Worm (Caenorhabditis elegans): Measurements from ENCODE around the gene M04C3.2.

M04C3.2 gene

DNA sequence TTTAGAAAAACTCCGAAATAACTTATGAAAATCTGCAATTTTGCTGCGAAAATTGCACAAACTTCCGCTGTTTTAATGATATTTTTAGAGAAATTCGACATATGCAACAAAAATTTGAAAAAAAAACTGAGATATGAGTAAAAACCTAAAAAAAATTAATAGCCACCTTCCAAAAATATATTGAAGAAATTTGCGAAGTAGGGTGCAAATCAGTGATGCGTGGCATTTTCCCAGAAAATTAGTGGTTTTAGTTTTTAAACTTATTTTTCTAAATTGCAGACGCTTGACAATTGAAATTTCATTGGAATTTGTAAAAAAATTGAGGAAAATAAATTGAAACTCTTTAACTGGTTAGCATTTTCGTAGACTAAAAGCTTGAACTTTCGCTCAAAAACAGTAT is 49.8 kb downstream of the M04C3.2 start, which contains the start of gene C25F9.13:
Gene C25F9.13, minus strand, starts transcription at position 101 of the 400 bp plus-strand sequence.
- TF ChIP-seq nhr-237 (tag; optimal IDR thresholded peaks at IDR 0.05): no peak
- TF ChIP-seq alr-1 (tag; optimal IDR thresholded peaks at IDR 0.05): no peak
- TF ChIP-seq nhr-6 (tag; optimal IDR thresholded peaks at IDR 0.05): no peak

DNA sequence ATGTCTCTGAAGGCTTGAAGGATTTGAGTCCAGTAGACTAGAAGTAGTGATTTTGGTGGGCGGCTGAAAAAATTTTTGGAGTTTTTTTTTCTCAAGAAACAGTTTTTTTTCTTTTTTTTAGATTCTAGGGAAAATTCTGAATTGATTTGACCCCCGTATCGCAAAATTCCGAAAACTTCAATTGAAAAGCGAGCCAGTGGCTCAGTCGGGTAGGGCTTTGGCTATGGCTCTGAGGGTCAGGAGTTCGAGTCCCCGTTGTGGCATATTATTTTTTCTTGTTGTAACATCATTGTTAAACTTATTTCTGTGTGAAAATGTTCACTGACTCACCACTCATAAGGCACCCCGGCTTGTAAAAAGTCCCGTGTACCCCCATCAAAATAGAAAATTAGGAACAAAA is 50.3 kb downstream of the M04C3.2 start:
- TF ChIP-seq ztf-4 (tag; optimal IDR thresholded peaks at IDR 0.05) (no peak), nhr-12 (tag; optimal IDR thresholded peaks at IDR 0.05) (no peak)

DNA sequence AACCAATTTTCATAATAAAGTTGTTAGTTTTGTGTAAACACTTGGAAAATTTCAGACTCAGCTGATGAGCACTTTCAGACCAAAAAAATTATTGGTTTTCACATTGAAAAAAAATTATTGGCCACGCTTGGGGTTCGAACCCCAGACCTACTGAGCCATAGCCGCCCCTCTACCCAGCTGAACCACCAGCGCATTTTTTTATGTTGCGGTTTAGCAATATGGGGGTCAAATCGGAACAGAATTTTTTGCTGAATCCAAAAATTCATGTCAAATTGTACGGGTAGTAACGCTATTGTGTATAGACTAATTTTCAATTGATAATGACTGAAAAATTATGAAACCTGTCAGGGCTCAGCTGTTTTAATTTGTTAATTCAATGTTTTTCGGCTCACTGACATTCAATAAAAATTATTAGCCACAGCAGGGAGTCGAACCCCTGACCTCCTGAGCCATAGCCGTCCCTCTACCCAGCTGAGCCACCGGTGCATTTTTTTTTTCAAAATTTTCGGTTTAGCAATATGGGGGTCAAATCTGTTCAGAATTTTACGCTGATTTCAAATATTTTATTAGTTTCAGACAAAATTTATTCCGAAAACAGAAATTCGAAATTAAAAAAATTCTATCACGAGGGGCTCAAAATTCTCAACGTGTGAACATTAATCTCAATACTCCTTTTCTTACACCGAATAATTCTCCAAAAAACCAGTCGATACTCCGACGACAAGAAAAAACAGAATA is 52.0 kb downstream of the M04C3.2 start:
- TF ChIP-seq ztf-4 (tag; optimal IDR thresholded peaks at IDR 0.05): no peak
- TF ChIP-seq snpc-4 (tag; optimal IDR thresholded peaks at IDR 0.05): no peak
- no peak for TF ChIP-seq egl-27 (tag; optimal IDR thresholded peaks at IDR 0.05)
- TF ChIP-seq nhr-23 (tag; optimal IDR thresholded peaks at IDR 0.05): no peak
- TF ChIP-seq fos-1 (tag; optimal IDR thresholded peaks at IDR 0.05): no peak
- TF ChIP-seq ama-1 (optimal IDR thresholded peaks at IDR 0.05): no peak
- no peak for TF ChIP-seq mab-5 (tag; optimal IDR thresholded peaks at IDR 0.05)
- TF ChIP-seq nhr-237 (tag; optimal IDR thresholded peaks at IDR 0.05): no peak
- no peak for TF ChIP-seq F13H6.1 (tag; optimal IDR thresholded peaks at IDR 0.05)

All from whole organism, L2 larva.